Worm (Caenorhabditis elegans) whole organism, L3 larva: Measurements from ENCODE around the gene F15B9.8.

Source experiments
- R02D3.7 ChIP-seq: fragments of 150-350 bp; optimal IDR thresholded peaks from 2 replicates; lab custom pipeline; 2014; ENCODE audit warnings: missing biosample characterization, missing genetic modification characterization
- fkh-10 ChIP-seq: sonication (generic microtip); optimal IDR thresholded peaks from 2 replicates; lab custom pipeline; 2017; ENCODE audit warnings: missing biosample characterization, missing genetic modification reagents, missing genetic modification characterization
- fkh-2 ChIP-seq: fragments of 150-350 bp; optimal IDR thresholded peaks from 2 replicates; lab custom pipeline; 2014; ENCODE audit warnings: missing biosample characterization, missing genetic modification reagents, missing genetic modification characterization
- nhr-12 ChIP-seq: fragments of 150-350 bp; optimal IDR thresholded peaks from 2 replicates; lab custom pipeline; 2014; ENCODE audit warnings: missing biosample characterization, missing genetic modification characterization
- unc-39 ChIP-seq: sonication (generic microtip); optimal IDR thresholded peaks from 4 replicates; lab custom pipeline; 2017; ENCODE audit warnings: missing biosample characterization, missing genetic modification characterization

DNA sequence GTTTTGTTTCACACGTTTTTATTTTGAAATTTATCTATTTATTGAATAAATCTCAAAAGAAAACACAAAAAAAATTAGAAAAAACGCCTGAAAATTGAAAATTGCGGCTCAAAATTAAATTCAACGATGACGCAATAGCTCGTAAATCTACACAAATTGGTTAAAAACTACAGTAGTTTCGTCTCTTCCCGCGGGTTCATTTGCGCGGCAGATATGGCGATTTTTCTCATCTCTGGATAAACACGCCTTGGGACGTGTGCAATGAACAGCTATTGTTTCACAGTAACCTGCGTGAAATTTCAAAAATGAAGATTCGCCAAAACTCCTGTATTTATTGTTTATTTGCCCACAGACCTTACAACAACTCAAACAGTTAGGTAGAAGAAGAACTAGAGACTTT is 20.9 kb downstream of the F15B9.8 start:
- TF ChIP-seq fkh-10 (GFP tag; lab: Kevin White, UChicago): no peak
- no peak for TF ChIP-seq nhr-12
- TF ChIP-seq unc-39: no peak
- TF ChIP-seq fkh-2 (tag; lab: Kevin White, UChicago): no peak
- no peak for TF ChIP-seq R02D3.7 (tag; lab: Kevin White, UChicago)
